Worm (Caenorhabditis elegans): Measurements from ENCODE around the gene zipt-2.3.

zipt-2.3 gene

DNA sequence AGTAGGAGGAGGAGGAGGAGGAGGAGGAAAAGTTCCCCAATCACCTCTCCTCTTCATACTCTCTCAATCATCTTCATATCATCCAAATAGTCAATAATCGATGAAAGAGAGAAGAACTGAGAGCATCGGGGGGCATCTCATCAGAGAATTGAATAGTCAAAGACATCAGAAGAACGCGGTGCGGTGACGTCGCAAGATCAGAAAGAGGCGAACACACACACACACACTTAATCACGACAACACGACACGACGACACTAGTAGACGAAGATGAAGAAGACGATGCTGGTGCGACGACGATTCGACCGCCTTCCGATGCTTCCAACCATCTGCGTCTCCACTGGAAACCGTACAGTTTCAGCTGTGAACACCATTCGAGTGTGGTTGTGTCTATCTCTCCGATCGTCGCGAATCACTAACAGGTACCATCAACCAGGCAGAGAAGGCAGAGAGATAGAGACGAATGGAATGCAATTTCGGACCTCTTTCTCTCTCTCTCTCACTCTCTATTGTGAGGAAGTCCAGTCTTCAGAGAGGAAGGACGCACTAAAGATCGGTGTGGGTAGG, 37.0 kb downstream of the zipt-2.3 start:
- TF ChIP-seq lin-40 (tag; optimal IDR thresholded peaks at IDR 0.05), result peak; percentile 29
- peak; percentile 22; the same call in 1 of the 2 replicates for TF ChIP-seq hmg-1.2 (GFP tag; IDR thresholded peaks at IDR 0.05)
- peak; percentile 40 for TF ChIP-seq somi-1 (GFP tag; optimal IDR thresholded peaks at IDR 0.05)
- TF ChIP-seq zfh-2 (GFP tag; conservative IDR thresholded peaks at IDR 0.05), result peak; percentile 15; the same call in 1 of the 2 replicates
- TF ChIP-seq ztf-22 (GFP tag; optimal IDR thresholded peaks at IDR 0.05), result no peak
- TF ChIP-seq let-526 (GFP tag; IDR thresholded peaks at IDR 0.05), result no peak
- TF ChIP-seq ztf-26 (tag; optimal IDR thresholded peaks at IDR 0.05), result peak; percentile 66
- TF ChIP-seq rec-8 (tag; optimal IDR thresholded peaks at IDR 0.05), result no peak
- TF ChIP-seq C06A6.2 (GFP tag; conservative IDR thresholded peaks at IDR 0.05), result 0 out of 2 replicates have a peak, but pooled peaks have one; percentile 12
- TF ChIP-seq lin-26 (GFP tag; IDR thresholded peaks at IDR 0.05), result 0 out of 2 replicates have a peak, but pooled peaks have one; percentile 29

ce11 chrII:13677927-13678326, 37.8 kb downstream of the zipt-2.3 start:
- TF ChIP-seq lag-1 (GFP tag; IDR thresholded peaks at IDR 0.05) (no peak), snpc-4 (GFP tag; optimal IDR thresholded peaks at IDR 0.05) (no peak), snpc-4 (tag; optimal IDR thresholded peaks at IDR 0.05) (no peak), tlf-1 (GFP tag; optimal IDR thresholded peaks at IDR 0.05) (no peak), ets-4 (GFP tag; optimal IDR thresholded peaks at IDR 0.05) (no peak), cebp-2 (GFP tag; IDR thresholded peaks at IDR 0.05) (no peak), rpc-1 (optimal IDR thresholded peaks at IDR 0.05) (no peak), rpc-1 (tag; optimal IDR thresholded peaks at IDR 0.05) (no peak), F52B5.7 (tag; optimal IDR thresholded peaks at IDR 0.05) (no peak), nhr-90 (tag; optimal IDR thresholded peaks at IDR 0.05) (no peak), B0019.2 (GFP tag; conservative IDR thresholded peaks at IDR 0.05) (no peak), fkh-3 (tag; optimal IDR thresholded peaks at IDR 0.05) (no peak), chd-7 (tag; optimal IDR thresholded peaks at IDR 0.05) (no peak), F49E8.2 (tag; optimal IDR thresholded peaks at IDR 0.05; ENCODE audit: insufficient read depth) (no peak), K11D2.4 (GFP tag; IDR thresholded peaks at IDR 0.05) (no peak), let-526 (GFP tag; IDR thresholded peaks at IDR 0.05) (no peak), ceh-100 (GFP tag; IDR thresholded peaks at IDR 0.05) (no peak), snpc-3.4 (tag; optimal IDR thresholded peaks at IDR 0.05) (no peak), mes-4 (tag; optimal IDR thresholded peaks at IDR 0.05) (no peak), Y95B8A.8 (GFP tag; IDR thresholded peaks at IDR 0.05) (no peak)

DNA sequence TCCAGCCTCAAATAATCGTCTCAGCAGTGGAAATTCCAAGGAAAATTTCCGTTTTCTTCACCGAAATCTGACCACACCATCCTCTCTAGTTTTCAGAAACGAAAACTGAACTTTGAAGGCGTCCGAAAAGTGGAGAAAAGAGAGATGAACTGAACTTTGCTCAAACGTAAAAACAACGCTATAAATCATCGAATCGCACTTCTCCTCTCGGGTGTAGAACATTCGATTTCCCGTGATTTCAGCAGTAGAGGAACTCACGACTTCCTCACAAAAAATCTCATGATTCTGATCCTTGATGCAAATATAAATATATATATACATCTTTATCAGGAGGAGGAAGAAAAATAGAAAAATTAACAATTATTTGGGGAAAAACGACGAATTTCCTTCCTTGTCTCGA, 40.5 kb downstream of the zipt-2.3 start:
- TF ChIP-seq F37B4.10 (GFP tag; IDR thresholded peaks at IDR 0.05) (no peak), cebp-1 (GFP tag; IDR thresholded peaks at IDR 0.05) (no peak), cebp-1 (tag; optimal IDR thresholded peaks at IDR 0.05) (no peak), ekl-4 (GFP tag; IDR thresholded peaks at IDR 0.05) (no peak), athp-1 (tag; optimal IDR thresholded peaks at IDR 0.05) (no peak), him-1 (tag; optimal IDR thresholded peaks at IDR 0.05) (no peak), nfya-1 (tag; optimal IDR thresholded peaks at IDR 0.05; ENCODE audit: borderline replicate concordance, insufficient read depth) (no peak)
